Worm (Caenorhabditis elegans) whole organism, young adult: ENCODE measurements around the gene H12I13.6.

Source experiments
- K12H6.12 ChIP-seq: fragments of 200-800 bp; sonication (Bioruptor generic); optimal IDR thresholded peaks from 2 replicates; lab custom pipeline; 2018; ENCODE audit warnings: mild to moderate bottlenecking, missing genetic modification characterization, missing compliant biosample characterization
- T26A5.8 ChIP-seq: sonication (generic microtip); optimal IDR thresholded peaks from 2 replicates; lab custom pipeline; 2016; ENCODE audit warnings: missing genetic modification characterization, missing compliant biosample characterization
- Y53F4B.3 ChIP-seq: fragments of 200-800 bp; sonication (Bioruptor generic); IDR thresholded peaks from 2 replicates; pipeline ENCODE4 v1.3.6; 2022; ENCODE audit warnings: missing genetic modification reagents, missing genetic modification characterization, missing compliant biosample characterization
- akir-1 ChIP-seq: fragments of 200-800 bp; sonication (Bioruptor generic); optimal IDR thresholded peaks from 2 replicates; lab custom pipeline; 2018; ENCODE audit warnings: mild to moderate bottlenecking, missing genetic modification characterization, moderate library complexity, missing compliant biosample characterization
- ceh-91 ChIP-seq: fragments of 200-800 bp; sonication (Bioruptor generic); IDR thresholded peaks from 2 replicates; pipeline ENCODE4 v1.3.6; 2022; ENCODE audit warnings: missing genetic modification reagents, missing genetic modification characterization, missing compliant biosample characterization
- lag-1 ChIP-seq: fragments of 200-800 bp; sonication (Bioruptor generic); IDR thresholded peaks from 2 replicates; pipeline ENCODE4 v1.3.6; 2022; ENCODE audit warnings: missing genetic modification reagents, missing genetic modification characterization, missing compliant biosample characterization
- nhr-120 ChIP-seq: fragments of 200-800 bp; sonication (Bioruptor generic); IDR thresholded peaks from 2 replicates; pipeline ENCODE4 v1.3.6; 2022; ENCODE audit warnings: missing genetic modification characterization, missing compliant biosample characterization
- snpc-3.4 ChIP-seq: sonication (generic microtip); optimal IDR thresholded peaks from 2 replicates; lab custom pipeline; 2017; ENCODE audit warnings: missing genetic modification characterization, mild to moderate bottlenecking, missing compliant biosample characterization, antibody characterized with exemption, moderate library complexity, missing genotype, missing genetic modification reagents
- zfh-2 ChIP-seq: fragments of 200-800 bp; sonication (Bioruptor generic); conservative IDR thresholded peaks from 2 replicates; pipeline ENCODE4 v1.3.6; 2022; ENCODE audit warnings: missing genetic modification reagents, missing genetic modification characterization, missing compliant biosample characterization

DNA sequence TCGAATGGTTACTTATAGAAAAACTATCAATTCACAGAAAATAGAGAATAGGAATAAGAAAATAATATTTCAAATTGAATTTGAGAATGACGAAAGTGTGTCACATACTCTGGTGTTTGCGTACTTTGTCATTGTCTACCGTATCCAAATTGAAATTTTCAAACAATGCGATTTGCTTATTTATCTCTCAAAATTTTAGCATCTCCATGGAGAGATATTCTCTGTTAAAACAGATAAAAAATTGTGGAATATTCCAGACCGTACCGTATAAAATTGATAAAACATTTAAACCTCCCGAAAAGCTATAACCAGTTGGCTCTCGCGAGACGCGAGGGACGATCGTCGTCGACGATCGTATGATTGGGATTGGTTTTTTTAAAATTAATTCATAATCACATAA, 3.0 kb downstream of the H12I13.6 start, which contains the start of gene fbf-1:
- no peak for TF ChIP-seq T26A5.8
- no peak for TF ChIP-seq nhr-120
- TF ChIP-seq Y53F4B.3: no peak
- TF ChIP-seq akir-1 (GFP tag; lab: Kevin White, UChicago): no peak
- TF ChIP-seq ceh-91: no peak
- TF ChIP-seq zfh-2 (GFP tag; lab: Robert Waterston, UW): no peak
- no peak for TF ChIP-seq lag-1 (GFP tag; lab: Robert Waterston, UW)
- TF ChIP-seq snpc-3.4: no peak
- no peak for TF ChIP-seq K12H6.12
